Fruit fly (Drosophila melanogaster) whole organism, pupa: ENCODE data around the gene AstA-R1.

Experiments used
- CG10348 ChIP-seq: fragments of 200-800 bp; sonication (Bioruptor generic); IDR thresholded peaks from 2 replicates; pipeline ENCODE4 v1.3.6; 2022; ENCODE audit warnings: missing biosample characterization, missing genetic modification characterization
- CG12605 ChIP-seq: fragments of 200-800 bp; sonication (Bioruptor generic); IDR thresholded peaks from 2 replicates; pipeline ENCODE4 v1.3.6; 2022; ENCODE audit warnings: missing biosample characterization, missing genetic modification characterization
- CG14655 ChIP-seq: fragments of 200-800 bp; sonication (Bioruptor generic); optimal IDR thresholded peaks from 3 replicates; lab custom pipeline; 2017; ENCODE audit warnings: mild to moderate bottlenecking, missing biosample characterization, missing genetic modification reagents, missing genetic modification characterization
- CG15710 ChIP-seq: fragments of 200-800 bp; sonication (Bioruptor generic); optimal IDR thresholded peaks from 2 replicates; lab custom pipeline; 2018; ENCODE audit warnings: missing biosample characterization, mild to moderate bottlenecking, missing genetic modification characterization, moderate library complexity
- CG32121 ChIP-seq: fragments of 200-800 bp; sonication (Bioruptor generic); IDR thresholded peaks from 2 replicates; pipeline ENCODE4 v1.3.6; 2022; ENCODE audit warnings: missing biosample characterization, missing genetic modification characterization
- CG34367 ChIP-seq: fragments of 200-800 bp; sonication (Bioruptor generic); optimal IDR thresholded peaks from 2 replicates; lab custom pipeline; 2018; ENCODE audit warnings: missing biosample characterization, mild to moderate bottlenecking, missing genetic modification characterization
- CG8159 ChIP-seq: fragments of 200-800 bp; sonication (Bioruptor generic); optimal IDR thresholded peaks from 3 replicates; lab custom pipeline; 2018; ENCODE audit warnings: missing biosample characterization, mild to moderate bottlenecking, missing genetic modification characterization, moderate library complexity
- CG8301 ChIP-seq: fragments of 200-800 bp; sonication (Bioruptor generic); optimal IDR thresholded peaks from 2 replicates; lab custom pipeline; 2018; ENCODE audit warnings: missing biosample characterization, mild to moderate bottlenecking, missing genetic modification characterization
- CG9948 ChIP-seq: fragments of 200-800 bp; sonication (Bioruptor generic); optimal IDR thresholded peaks from 2 replicates; lab custom pipeline; 2018; ENCODE audit warnings: missing biosample characterization, mild to moderate bottlenecking, missing genetic modification characterization, moderate library complexity
- D1 ChIP-seq: fragments of 200-800 bp; sonication (Bioruptor generic); optimal IDR thresholded peaks from 2 replicates; lab custom pipeline; 2018; ENCODE audit warnings: missing biosample characterization, mild to moderate bottlenecking, missing genetic modification characterization, moderate library complexity
- EcR ChIP-seq: fragments of 200-800 bp; sonication (Bioruptor generic); optimal IDR thresholded peaks from 3 replicates; lab custom pipeline; 2019; ENCODE audit warnings: missing biosample characterization, missing genetic modification characterization, mild to moderate bottlenecking, moderate library complexity, missing genetic modification reagents
- Pif1A ChIP-seq: fragments of 200-800 bp; sonication (Bioruptor generic); optimal IDR thresholded peaks from 3 replicates; lab custom pipeline; 2016; ENCODE audit warnings: missing biosample characterization, missing genetic modification characterization
- Snoo ChIP-seq: fragments of 200-800 bp; sonication (Bioruptor generic); optimal IDR thresholded peaks from 3 replicates; lab custom pipeline; 2017; ENCODE audit warnings: missing biosample characterization, mild to moderate bottlenecking, missing genetic modification characterization, inconsistent platforms
- rn ChIP-seq: fragments of 200-800 bp; sonication (Bioruptor generic); IDR thresholded peaks from 2 replicates; pipeline ENCODE4 v1.3.6; 2022; ENCODE audit warnings: missing biosample characterization, missing genetic modification characterization

- TF ChIP-seq CG32121 (GFP tag; lab: Robert Waterston, UW), result no peak
- TF ChIP-seq rn, result no peak
- no peak for TF ChIP-seq EcR (GFP tag; lab: Kevin White, UChicago)
- TF ChIP-seq D1 (tag; lab: Kevin White, UChicago), result no peak
- no peak for TF ChIP-seq Snoo (tag; lab: Kevin White, UChicago)
- TF ChIP-seq CG34367, result no peak
- TF ChIP-seq CG12605 (GFP tag; lab: Robert Waterston, UW), result no peak
- no peak for TF ChIP-seq CG9948
- no peak for TF ChIP-seq CG15710 (tag; lab: Kevin White, UChicago)
- TF ChIP-seq CG14655 (GFP tag; lab: Kevin White, UChicago), result no peak
- no peak for TF ChIP-seq Pif1A
- TF ChIP-seq CG8301 (tag; lab: Kevin White, UChicago), result no peak
- no peak for TF ChIP-seq CG8159 (tag; lab: Kevin White, UChicago)
- no peak for TF ChIP-seq CG10348
Observed at dm6 chrX:3571549-3571948, 2.8 kb upstream of the AstA-R1 start, which contains the start of gene DIP-alpha.
